Worm (Caenorhabditis elegans): ENCODE results near the gene F12A10.9.

Gene F12A10.9

DNA sequence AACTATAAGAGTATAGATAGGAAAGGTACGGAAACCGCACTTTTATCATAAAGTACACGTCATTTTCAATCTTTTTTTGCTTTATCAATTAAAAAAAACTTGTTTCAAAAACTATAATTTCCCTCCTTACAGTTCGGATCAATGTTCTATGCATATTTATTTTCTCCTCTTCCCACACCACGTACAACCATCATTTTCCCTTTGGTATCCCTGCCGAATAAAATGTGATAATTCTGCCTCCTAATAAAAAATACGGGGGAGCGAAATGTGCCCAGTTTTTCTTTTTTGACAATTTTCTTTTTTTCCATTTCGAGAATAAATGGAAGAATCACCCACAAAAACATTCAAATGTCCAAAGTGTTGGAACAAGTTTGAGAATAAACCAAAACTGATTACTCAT lies 17.1 kb downstream of the F12A10.9 start, which contains the start of gene ZK177.3:
ZK177.3 (plus strand) TSS at position 301 of the 400 bp plus-strand sequence.
- no peak for TF ChIP-seq daf-8 (GFP tag; IDR thresholded peaks at IDR 0.05)
- no peak for TF ChIP-seq mxl-3 (GFP tag; optimal IDR thresholded peaks at IDR 0.05)
- TF ChIP-seq pqm-1 (tag; optimal IDR thresholded peaks at IDR 0.05), result peak; percentile 40
- TF ChIP-seq nhr-10 (tag; optimal IDR thresholded peaks at IDR 0.05), result no peak

DNA sequence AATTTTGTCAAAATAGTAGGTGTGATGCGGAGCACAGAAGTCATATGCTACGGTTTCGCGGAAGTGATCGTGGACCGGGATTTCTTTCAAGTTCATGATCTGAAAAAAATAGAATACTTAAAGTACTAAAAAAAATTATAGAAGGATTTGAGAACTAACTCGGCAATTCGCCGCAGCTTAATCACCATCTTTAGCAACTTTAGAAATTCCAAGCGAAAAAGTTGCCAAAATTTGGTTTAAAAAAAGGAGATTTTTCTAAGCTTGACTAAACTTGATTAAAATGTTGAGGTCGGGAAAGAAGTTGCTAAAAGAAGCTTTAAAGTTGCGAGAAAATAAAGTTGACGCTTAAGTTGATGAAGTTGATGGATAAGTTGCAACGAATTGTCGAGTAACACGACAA lies 19.2 kb downstream of the F12A10.9 start, which contains the start of gene ZK177.9:
ZK177.9 (minus strand) TSS at position 101 of the 400 bp plus-strand sequence.
- TF ChIP-seq zfp-2 (tag; optimal IDR thresholded peaks at IDR 0.05), result no peak
- TF ChIP-seq lin-15B (tag; optimal IDR thresholded peaks at IDR 0.05), result no peak
- no peak for TF ChIP-seq dmd-8 (GFP tag; IDR thresholded peaks at IDR 0.05)
- TF ChIP-seq attf-4 (tag; optimal IDR thresholded peaks at IDR 0.05), result no peak
- TF ChIP-seq dmd-9 (GFP tag; IDR thresholded peaks at IDR 0.05), result no peak
- no peak for TF ChIP-seq tra-1 (GFP tag; IDR thresholded peaks at IDR 0.05)
- no peak for TF ChIP-seq ces-1 (GFP tag; optimal IDR thresholded peaks at IDR 0.05)
- no peak for TF ChIP-seq fkh-10 (GFP tag; optimal IDR thresholded peaks at IDR 0.05)
- TF ChIP-seq D1046.2 (GFP tag; IDR thresholded peaks at IDR 0.05), result no peak

DNA sequence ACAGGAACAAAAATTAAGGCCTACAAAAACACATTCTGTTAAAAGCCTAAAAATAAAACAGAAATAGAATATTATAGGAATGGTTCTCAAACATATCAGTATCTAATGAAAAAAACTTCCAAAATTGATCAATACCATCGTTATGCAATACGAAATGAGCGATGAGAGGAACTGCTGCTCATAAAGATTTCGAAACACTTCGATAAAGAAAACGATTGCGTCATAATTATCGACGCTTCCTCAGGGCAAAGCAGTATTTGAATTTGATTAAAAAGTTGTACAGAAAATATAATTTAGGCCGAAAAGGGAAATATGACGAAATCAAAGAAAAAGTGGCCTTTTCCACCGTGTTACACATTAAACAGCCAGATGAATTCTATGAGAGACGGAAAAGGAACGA lies 19.6 kb downstream of the F12A10.9 start:
- TF ChIP-seq zfp-3 (GFP tag; conservative IDR thresholded peaks at IDR 0.05) (no peak), ceh-62 (tag; optimal IDR thresholded peaks at IDR 0.05) (no peak), egl-43 (GFP tag; IDR thresholded peaks at IDR 0.05) (no peak), fkh-10 (GFP tag; optimal IDR thresholded peaks at IDR 0.05) (no peak), zip-11 (GFP tag; IDR thresholded peaks at IDR 0.05) (no peak), madf-5 (GFP tag; IDR thresholded peaks at IDR 0.05) (no peak), nhr-41 (GFP tag; IDR thresholded peaks at IDR 0.05) (no peak), pqm-1 (tag; optimal IDR thresholded peaks at IDR 0.05) (no peak), lin-39 (tag; optimal IDR thresholded peaks at IDR 0.05) (no peak), ztf-11 (tag; optimal IDR thresholded peaks at IDR 0.05) (no peak), hlh-30 (tag; optimal IDR thresholded peaks at IDR 0.05; ENCODE audit: insufficient read depth) (no peak)

DNA sequence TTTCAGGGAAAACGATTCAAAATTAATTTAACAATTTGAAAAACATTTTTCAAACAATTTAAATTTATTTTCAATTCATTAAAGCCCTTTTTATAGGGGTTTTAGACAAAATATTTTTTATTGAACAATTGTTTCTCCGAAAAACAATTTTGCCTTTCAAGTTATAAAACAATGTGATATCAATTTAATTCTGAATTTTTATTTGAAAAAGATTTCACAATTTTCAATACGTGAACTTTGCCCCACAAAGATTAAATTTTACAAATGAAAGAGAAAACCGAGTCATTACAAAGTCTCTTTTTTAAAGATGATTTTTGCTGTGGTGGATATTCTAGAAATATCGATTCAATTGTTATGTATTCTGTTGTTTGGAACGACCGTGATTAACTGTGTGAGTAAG lies 20.4 kb downstream of the F12A10.9 start, which contains the start of gene ZK177.2:
ZK177.2 (plus strand) TSS at position 301 of the 400 bp plus-strand sequence.
- TF ChIP-seq set-16 (GFP tag; IDR thresholded peaks at IDR 0.05) (no peak), nhr-6 (tag; optimal IDR thresholded peaks at IDR 0.05) (no peak), lin-1 (GFP tag; IDR thresholded peaks at IDR 0.05) (no peak), daf-16 (GFP tag; optimal IDR thresholded peaks at IDR 0.05) (no peak), daf-16 (tag; optimal IDR thresholded peaks at IDR 0.05) (no peak), hlh-30 (tag; optimal IDR thresholded peaks at IDR 0.05; ENCODE audit: insufficient read depth) (no peak), gei-8 (GFP tag; optimal IDR thresholded peaks at IDR 0.05) (no peak), dmd-8 (GFP tag; IDR thresholded peaks at IDR 0.05) (no peak), daf-19 (GFP tag; conservative IDR thresholded peaks at IDR 0.05) (no peak), Y5F2A.4 (GFP tag; optimal IDR thresholded peaks at IDR 0.05) (no peak), lin-15B (tag; optimal IDR thresholded peaks at IDR 0.05) (no peak), ceh-44 (GFP tag; IDR thresholded peaks at IDR 0.05) (no peak), aly-2 (tag; optimal IDR thresholded peaks at IDR 0.05) (no peak), skn-1 (tag; optimal IDR thresholded peaks at IDR 0.05) (no peak), vab-7 (GFP tag; IDR thresholded peaks at IDR 0.05) (no peak), ceh-62 (tag; optimal IDR thresholded peaks at IDR 0.05) (no peak), lim-7 (GFP tag; IDR thresholded peaks at IDR 0.05) (no peak), fos-1 (tag; optimal IDR thresholded peaks at IDR 0.05) (no peak)

DNA sequence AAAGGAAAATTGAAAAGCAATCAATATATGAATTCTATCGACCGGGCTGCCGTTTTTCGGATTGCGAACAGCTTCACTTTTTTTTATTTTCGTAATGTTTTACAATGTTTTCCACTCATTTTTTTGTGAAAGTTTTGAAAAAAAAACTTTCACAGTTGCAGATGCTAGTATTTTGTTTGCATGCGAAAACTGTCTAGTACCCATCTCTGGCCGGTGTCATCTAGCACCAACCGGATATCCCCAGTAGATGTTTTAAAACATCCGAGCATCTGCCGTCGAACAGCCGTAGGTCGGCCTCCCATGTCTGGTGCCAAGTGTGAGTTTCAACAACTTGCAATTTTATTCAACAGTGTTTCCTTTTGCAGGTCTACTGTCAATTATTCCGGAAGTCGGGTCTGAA lies 22.9 kb downstream of the F12A10.9 start, which contains the start of gene ZK177.12:
ZK177.12 (plus strand) TSS at position 301 of the 400 bp plus-strand sequence.
- TF ChIP-seq nhr-42 (GFP tag; IDR thresholded peaks at IDR 0.05), result no peak
- TF ChIP-seq mdt-29 (GFP tag; IDR thresholded peaks at IDR 0.05), result no peak
- TF ChIP-seq Y105C5A.15 (GFP tag; IDR thresholded peaks at IDR 0.05), result no peak
- no peak for TF ChIP-seq rbr-2 (tag; optimal IDR thresholded peaks at IDR 0.05)
- TF ChIP-seq egl-27 (tag; optimal IDR thresholded peaks at IDR 0.05), result no peak
- no peak for TF ChIP-seq ctbp-1 (GFP tag; IDR thresholded peaks at IDR 0.05)
- no peak for TF ChIP-seq F49E8.2 (tag; optimal IDR thresholded peaks at IDR 0.05; ENCODE audit: borderline replicate concordance)
- no peak for TF ChIP-seq dmd-9 (GFP tag; IDR thresholded peaks at IDR 0.05)
- no peak for TF ChIP-seq hif-1 (tag; optimal IDR thresholded peaks at IDR 0.05)
- no peak for TF ChIP-seq mes-2 (tag; optimal IDR thresholded peaks at IDR 0.05; ENCODE audit: poor library complexity, severe bottlenecking)
- no peak for TF ChIP-seq nhr-48 (tag; optimal IDR thresholded peaks at IDR 0.05)
- no peak for TF ChIP-seq ztf-11 (tag; optimal IDR thresholded peaks at IDR 0.05)
- no peak for TF ChIP-seq daf-19 (GFP tag; conservative IDR thresholded peaks at IDR 0.05)
- no peak for TF ChIP-seq ceh-32 (tag; optimal IDR thresholded peaks at IDR 0.05; ENCODE audit: poor library complexity)
